Fruit fly (Drosophila melanogaster) S2 (cell line): ENCODE results near the gene Iris.

Source experiments
- CG8478 ChIP-seq: fragments of >200 bp; optimal IDR thresholded peaks from 2 replicates; lab custom pipeline; 2018
- CTCF ChIP-seq, 2 experiments: fragments of >200 bp; optimal IDR thresholded peaks; 2 replicates each; lab custom pipeline; 2018

DNA sequence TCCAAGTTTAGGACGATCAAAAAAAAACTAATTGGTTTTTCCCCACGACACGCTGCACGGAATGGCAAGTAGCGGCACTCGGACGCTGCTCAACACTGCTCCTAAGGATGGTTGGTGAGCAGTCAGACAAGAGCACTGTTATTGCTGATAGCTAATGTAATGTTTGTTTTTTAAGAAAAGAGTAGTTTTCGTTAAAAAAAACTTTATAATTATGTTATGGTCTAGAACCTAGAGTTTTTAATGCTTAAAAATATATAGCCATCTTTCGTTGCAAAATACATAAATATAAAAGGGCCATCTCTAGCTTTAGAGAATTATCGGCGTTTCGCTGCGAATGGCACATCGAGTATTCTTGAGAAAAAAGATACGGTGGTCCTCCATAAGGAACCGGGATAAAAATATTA, 38.8 kb upstream of the Iris start, which contains the start of the genes Charon and CG4887:
- no peak for TF ChIP-seq CG8478 (lab: Kevin White, UChicago)
- no peak for TF ChIP-seq CTCF (optimal IDR thresholded peaks at IDR 0.05; lab: Kevin White, UChicago)
